Fruit fly (Drosophila melanogaster): ENCODE data around the gene mRpS24.

The mRpS24 gene

dm6 chr3R:24151924-24152809 is 11.2 kb downstream of the mRpS24 start, which contains the start of the genes p38a and CG6178 (continued):
- peak; percentile 98 for TF ChIP-seq Drgx (GFP tag; IDR thresholded peaks at IDR 0.05)
- peak; percentile 81 for TF ChIP-seq CG17568 (GFP tag; optimal IDR thresholded peaks at IDR 0.05)
- TF ChIP-seq eyg (GFP tag; optimal IDR thresholded peaks at IDR 0.05): peak; percentile 21
- TF ChIP-seq CG17912 (GFP tag; optimal IDR thresholded peaks at IDR 0.05): peak; percentile 91
- TF ChIP-seq kah (GFP tag; optimal IDR thresholded peaks at IDR 0.05): peak; percentile 92
- peak; percentile 96 for TF ChIP-seq CG14667 (GFP tag; IDR thresholded peaks at IDR 0.05)
- peak; percentile 94 for TF ChIP-seq nom (GFP tag; optimal IDR thresholded peaks at IDR 0.05)
- no peak for TF ChIP-seq CG17186 (GFP tag; optimal IDR thresholded peaks at IDR 0.05)
- peak; percentile 92 for TF ChIP-seq CG15696 (tag; optimal IDR thresholded peaks at IDR 0.05)
- TF ChIP-seq Doc3 (GFP tag; IDR thresholded peaks at IDR 0.05; ENCODE audit: partially characterized antibody): no peak
- peak; percentile 99 for TF ChIP-seq CG7839 (tag; optimal IDR thresholded peaks at IDR 0.05)
- peak; percentile 89 for TF ChIP-seq Chrac-16 (GFP tag; optimal IDR thresholded peaks at IDR 0.05)
- TF ChIP-seq CG12769 (tag; optimal IDR thresholded peaks at IDR 0.05): peak; percentile 16
- TF ChIP-seq bigmax (GFP tag; optimal IDR thresholded peaks at IDR 0.05): peak; percentile 82
- peak; percentile 84 for TF ChIP-seq Med (GFP tag)
- TF ChIP-seq ac (GFP tag; optimal IDR thresholded peaks at IDR 0.05): peak; percentile 67
- peak; percentile 98 for TF ChIP-seq Dek (tag; optimal IDR thresholded peaks at IDR 0.05)
- TF ChIP-seq ham (GFP tag; IDR thresholded peaks at IDR 0.05): peak; percentile 90
- TF ChIP-seq CG9797 (GFP tag; optimal IDR thresholded peaks at IDR 0.05): peak; percentile 7
- TF ChIP-seq CG18262 (tag; optimal IDR thresholded peaks at IDR 0.05): peak; percentile 99
- peak; percentile 90 for TF ChIP-seq bowl (GFP tag; IDR thresholded peaks at IDR 0.05)
- TF ChIP-seq Fer2 (tag; optimal IDR thresholded peaks at IDR 0.05): peak; percentile 97
- TF ChIP-seq Jarid2 (GFP tag; optimal IDR thresholded peaks at IDR 0.05): peak; percentile 86
- no peak for TF ChIP-seq tup (GFP tag; optimal IDR thresholded peaks at IDR 0.05)
- TF ChIP-seq da (GFP tag; optimal IDR thresholded peaks at IDR 0.05): no peak
- TF ChIP-seq Oli (tag; optimal IDR thresholded peaks at IDR 0.05): peak; percentile 99
- TF ChIP-seq fd3F (GFP tag; optimal IDR thresholded peaks at IDR 0.05): peak; percentile 98
- TF ChIP-seq sob (GFP tag; IDR thresholded peaks at IDR 0.05): peak; percentile 96
- TF ChIP-seq Xrp1 (GFP tag; IDR thresholded peaks at IDR 0.05): peak; percentile 96
- TF ChIP-seq CG10462 (GFP tag; optimal IDR thresholded peaks at IDR 0.05): peak; percentile 82
- TF ChIP-seq HLH54F (GFP tag; optimal IDR thresholded peaks at IDR 0.05): peak; percentile 68
- peak; percentile 90 for TF ChIP-seq gce (GFP tag; IDR thresholded peaks at IDR 0.05)
- peak; percentile 47 for TF ChIP-seq slp2 (GFP tag; optimal IDR thresholded peaks at IDR 0.05)
- no peak for TF ChIP-seq Lpt (GFP tag; optimal IDR thresholded peaks at IDR 0.05)
- TF ChIP-seq CG7786 (GFP tag; optimal IDR thresholded peaks at IDR 0.05): peak; percentile 67
- 0 out of 3 replicates have a peak, but pooled peaks have one; percentile 25 for TF ChIP-seq CG34224 (GFP tag; IDR thresholded peaks at IDR 0.05; ENCODE audit: partially characterized antibody)
- TF ChIP-seq oc (tag; optimal IDR thresholded peaks at IDR 0.05): peak; percentile 95
- peak; percentile 88 for TF ChIP-seq CG2202 (tag; optimal IDR thresholded peaks at IDR 0.05)
- TF ChIP-seq abd-A (tag; optimal IDR thresholded peaks at IDR 0.05): no peak
- peak; percentile 97 for TF ChIP-seq HHEX (GFP tag; optimal IDR thresholded peaks at IDR 0.05)
- peak; percentile 99 for TF ChIP-seq Sox100B (GFP tag; optimal IDR thresholded peaks at IDR 0.05)
- TF ChIP-seq cwo (GFP tag; optimal IDR thresholded peaks at IDR 0.05): peak; percentile 96
- peak; percentile 75 for TF ChIP-seq CG4707 (GFP tag; optimal IDR thresholded peaks at IDR 0.05)
- TF ChIP-seq cato (GFP tag; optimal IDR thresholded peaks at IDR 0.05; ENCODE audit: borderline replicate concordance): peak; percentile 84
- TF ChIP-seq CG10366 (GFP tag; IDR thresholded peaks at IDR 0.05): peak; percentile 96
- peak; percentile 68 for TF ChIP-seq shn (GFP tag; optimal IDR thresholded peaks at IDR 0.05)
- TF ChIP-seq dmrt11E (tag; optimal IDR thresholded peaks at IDR 0.05): peak; percentile 95
- TF ChIP-seq ssp (GFP tag; IDR thresholded peaks at IDR 0.05): peak; percentile 91
